Worm (Caenorhabditis elegans) whole organism, young adult: ENCODE data around the gene F45G2.9.

ENCODE experiments used
- F33H1.4 ChIP-seq: fragments of 200-800 bp; sonication (Bioruptor generic); IDR thresholded peaks from 2 replicates; pipeline ENCODE4 v1.3.6; 2022; ENCODE audit warnings: missing genetic modification reagents, missing genetic modification characterization, missing compliant biosample characterization
- F39B2.1 ChIP-seq: fragments of 200-800 bp; sonication (Bioruptor generic); IDR thresholded peaks from 2 replicates; pipeline ENCODE4 v1.3.6; 2022; ENCODE audit warnings: missing genetic modification reagents, missing genetic modification characterization, missing compliant biosample characterization
- Y53G8AR.9 ChIP-seq: fragments of 200-800 bp; sonication (Bioruptor generic); conservative IDR thresholded peaks from 2 replicates; pipeline ENCODE4 v1.3.6; 2022; ENCODE audit warnings: missing genetic modification reagents, missing genetic modification characterization, missing compliant biosample characterization
- bed-2 ChIP-seq: fragments of 200-800 bp; sonication (Bioruptor generic); IDR thresholded peaks from 2 replicates; pipeline ENCODE4 v1.3.6; 2022; ENCODE audit warnings: missing genetic modification reagents, missing genetic modification characterization, missing compliant biosample characterization
- madf-3 ChIP-seq: fragments of 200-800 bp; sonication (Bioruptor generic); IDR thresholded peaks from 2 replicates; pipeline ENCODE4 v1.3.6; 2022; ENCODE audit warnings: missing genetic modification reagents, missing genetic modification characterization, missing compliant biosample characterization
- pha-4 ChIP-seq: fragments of 150-350 bp; sonication (generic microtip); optimal IDR thresholded peaks from 2 replicates; lab custom pipeline; 2014; ENCODE audit warnings: missing biosample characterization, missing genetic modification reagents, missing genetic modification characterization
- repo-1 ChIP-seq: sonication (generic microtip); optimal IDR thresholded peaks from 2 replicates; lab custom pipeline; 2017; ENCODE audit warnings: mild to moderate bottlenecking, missing genetic modification characterization, missing compliant biosample characterization
- somi-1 ChIP-seq: fragments of 200-800 bp; sonication (Bioruptor generic); optimal IDR thresholded peaks from 2 replicates; lab custom pipeline; 2018; ENCODE audit warnings: mild to moderate bottlenecking, missing genetic modification characterization, missing compliant biosample characterization
- tbx-9 ChIP-seq: sonication (generic microtip); optimal IDR thresholded peaks from 2 replicates; lab custom pipeline; 2016; ENCODE audit warnings: borderline replicate concordance, missing genetic modification characterization, inconsistent platforms, missing compliant biosample characterization
- unc-130 ChIP-seq: sonication (generic microtip); optimal IDR thresholded peaks from 2 replicates; lab custom pipeline; 2016; ENCODE audit warnings: missing genetic modification reagents, missing genetic modification characterization, missing compliant biosample characterization
- unc-62 ChIP-seq: fragments of 150-350 bp; optimal IDR thresholded peaks from 2 replicates; lab custom pipeline; 2014; ENCODE audit warnings: missing biosample characterization, missing genetic modification reagents, missing genetic modification characterization
- xnd-1 ChIP-seq: sonication (generic microtip); optimal IDR thresholded peaks from 2 replicates; lab custom pipeline; 2016; ENCODE audit warnings: missing genotype, missing genetic modification reagents, missing genetic modification characterization, missing compliant biosample characterization
- ztf-28 ChIP-seq: fragments of 200-800 bp; sonication (Bioruptor generic); IDR thresholded peaks from 2 replicates; pipeline ENCODE4 v1.3.6; 2022; ENCODE audit warnings: missing genetic modification reagents, missing genetic modification characterization, missing compliant biosample characterization

DNA sequence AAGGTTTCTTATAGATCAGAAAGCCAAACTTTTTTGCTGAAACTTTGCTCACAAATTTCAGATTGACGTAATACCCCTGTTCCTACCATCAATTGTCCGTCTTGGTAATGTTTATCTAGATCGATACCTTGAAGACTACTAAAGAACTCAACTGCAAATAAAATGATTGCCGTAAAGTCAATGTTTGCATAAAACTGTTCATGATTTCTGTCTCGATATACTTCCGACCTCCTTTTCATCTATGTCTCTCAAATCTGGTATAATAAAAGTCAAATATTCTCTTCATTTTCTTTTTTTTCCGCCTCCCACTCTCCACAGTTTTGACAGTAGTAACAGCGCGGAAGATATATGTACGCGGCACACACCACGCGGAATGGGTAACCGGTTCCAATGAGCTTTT is 31.2 kb downstream of the F45G2.9 start, which contains the start of gene nas-1:
- no peak for TF ChIP-seq xnd-1 (tag; lab: Kevin White, UChicago)
- TF ChIP-seq bed-2 (GFP tag; lab: Robert Waterston, UW), result no peak
- TF ChIP-seq unc-130 (GFP tag; lab: Kevin White, UChicago), result no peak
- no peak for TF ChIP-seq repo-1 (tag; lab: Kevin White, UChicago)
- TF ChIP-seq F39B2.1 (GFP tag; lab: Robert Waterston, UW), result no peak
- no peak for TF ChIP-seq pha-4 (tag; lab: Kevin White, UChicago)
- no peak for TF ChIP-seq tbx-9
- TF ChIP-seq unc-62 (GFP tag; lab: Kevin White, UChicago), result no peak
- no peak for TF ChIP-seq F33H1.4 (GFP tag; lab: Robert Waterston, UW)
- TF ChIP-seq Y53G8AR.9 (GFP tag; lab: Robert Waterston, UW), result no peak
- no peak for TF ChIP-seq madf-3 (GFP tag; lab: Robert Waterston, UW)
- TF ChIP-seq ztf-28 (GFP tag; lab: Robert Waterston, UW), result no peak
- no peak for TF ChIP-seq somi-1
